Worm (Caenorhabditis elegans) whole organism, L4/young adult: Measurements from ENCODE around the gene sqst-3.

Experiments used
- W03F9.2 ChIP-seq: fragments of 150-350 bp; optimal IDR thresholded peaks from 2 replicates; lab custom pipeline; 2014; ENCODE audit warnings: missing biosample characterization, missing genetic modification characterization
- dao-5 ChIP-seq: sonication (generic microtip); optimal IDR thresholded peaks from 2 replicates; lab custom pipeline; 2016; ENCODE audit warnings: missing genotype, missing genetic modification characterization, moderate library complexity, missing compliant biosample characterization
- him-1 ChIP-seq: sonication (generic microtip); optimal IDR thresholded peaks from 2 replicates; lab custom pipeline; 2016; ENCODE audit warnings: missing genotype, missing genetic modification reagents, missing genetic modification characterization, missing compliant biosample characterization

DNA sequence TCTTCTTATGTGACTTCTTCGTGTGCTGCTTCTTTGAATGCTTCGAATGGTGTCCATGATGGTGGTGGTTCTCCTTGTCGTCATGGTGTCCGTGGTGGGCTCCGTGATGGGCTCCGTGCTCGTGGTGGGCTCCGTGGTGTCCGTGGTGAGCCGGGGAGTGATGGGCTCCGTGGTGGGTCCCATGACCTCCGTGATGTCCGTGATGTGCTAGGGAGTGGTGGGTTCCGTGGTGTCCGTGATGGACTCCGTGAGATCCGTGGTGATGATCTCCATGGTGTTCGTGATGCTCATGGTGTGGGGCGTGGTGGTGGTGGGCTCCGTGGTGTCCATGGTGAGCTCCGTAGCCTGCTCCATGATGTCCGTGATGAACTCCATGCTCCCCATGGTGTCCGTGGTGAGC lies 29.4 kb upstream of the sqst-3 start:
- no peak for TF ChIP-seq him-1 (tag; lab: Kevin White, UChicago)
- no peak for TF ChIP-seq W03F9.2 (tag; lab: Kevin White, UChicago)
- TF ChIP-seq dao-5 (tag; lab: Kevin White, UChicago): no peak
